Worm (Caenorhabditis elegans): ENCODE data around the gene mek-1.
A peak's percentile ranks its signal among the peaks of the same experiment; 100 is the strongest.

- TF ChIP-seq flt-1 (GFP tag; IDR thresholded peaks at IDR 0.05) (no peak), ceh-13 (GFP tag; optimal IDR thresholded peaks at IDR 0.05) (no peak), ets-7 (tag; optimal IDR thresholded peaks at IDR 0.05) (no peak), ama-1 (optimal IDR thresholded peaks at IDR 0.05) (no peak), ceh-36 (tag; optimal IDR thresholded peaks at IDR 0.05) (no peak), hmg-4 (GFP tag; optimal IDR thresholded peaks at IDR 0.05) (no peak), F13C5.2 (tag; optimal IDR thresholded peaks at IDR 0.05) (peak; percentile 40), tbx-37 (GFP tag; conservative IDR thresholded peaks at IDR 0.05) (no peak), B0310.2 (tag; optimal IDR thresholded peaks at IDR 0.05) (no peak)
Measured at ce11 chrX:7474968-7475433, 4.0 kb upstream of the mek-1 start, which contains the start of gene coh-1.
